Worm (Caenorhabditis elegans) whole organism, young adult: ENCODE measurements around the gene C14B9.2.

Source experiments
- F33H1.4 ChIP-seq: fragments of 200-800 bp; sonication (Bioruptor generic); IDR thresholded peaks from 2 replicates; pipeline ENCODE4 v1.3.6; 2022; ENCODE audit warnings: missing genetic modification reagents, missing genetic modification characterization, missing compliant biosample characterization
- F57C9.4 ChIP-seq: sonication (generic microtip); optimal IDR thresholded peaks from 2 replicates; lab custom pipeline; 2017; ENCODE audit warnings: mild to moderate bottlenecking, missing genetic modification characterization, missing compliant biosample characterization
- ceh-91 ChIP-seq: fragments of 200-800 bp; sonication (Bioruptor generic); IDR thresholded peaks from 2 replicates; pipeline ENCODE4 v1.3.6; 2022; ENCODE audit warnings: missing genetic modification reagents, missing genetic modification characterization, missing compliant biosample characterization
- dpl-1 ChIP-seq: fragments of 150-350 bp; optimal IDR thresholded peaks from 2 replicates; lab custom pipeline; 2014; ENCODE audit warnings: missing biosample characterization, missing genetic modification reagents, missing genetic modification characterization
- egrh-3 ChIP-seq: fragments of 200-800 bp; sonication (Bioruptor generic); IDR thresholded peaks from 2 replicates; pipeline ENCODE4 v1.3.6; 2022; ENCODE audit warnings: missing genetic modification reagents, missing genetic modification characterization, missing compliant biosample characterization
- lsl-1 ChIP-seq: fragments of 200-800 bp; sonication (Bioruptor generic); optimal IDR thresholded peaks from 2 replicates; lab custom pipeline; 2018; ENCODE audit warnings: mild to moderate bottlenecking, missing genetic modification characterization, moderate library complexity, missing compliant biosample characterization
- mel-28 ChIP-seq: sonication (generic microtip); optimal IDR thresholded peaks from 2 replicates; lab custom pipeline; 2016; ENCODE audit warnings: borderline replicate concordance, mild to moderate bottlenecking, missing genetic modification characterization, missing compliant biosample characterization
- nfya-1 ChIP-seq: sonication (generic microtip); optimal IDR thresholded peaks from 2 replicates; lab custom pipeline; 2017; ENCODE audit warnings: antibody characterized with exemption, missing compliant biosample characterization, missing genetic modification characterization, borderline replicate concordance; ENCODE audit not compliant: insufficient read depth
- nhr-120 ChIP-seq: fragments of 200-800 bp; sonication (Bioruptor generic); IDR thresholded peaks from 2 replicates; pipeline ENCODE4 v1.3.6; 2022; ENCODE audit warnings: missing genetic modification characterization, missing compliant biosample characterization
- nhr-179 ChIP-seq: sonication (generic microtip); optimal IDR thresholded peaks from 2 replicates; lab custom pipeline; 2016; ENCODE audit warnings: mild to moderate bottlenecking, missing genetic modification characterization, missing compliant biosample characterization
- snpc-1.3 ChIP-seq: sonication (generic microtip); optimal IDR thresholded peaks from 2 replicates; lab custom pipeline; 2017; ENCODE audit warnings: missing genetic modification characterization, mild to moderate bottlenecking, missing compliant biosample characterization, antibody characterized with exemption, moderate library complexity, missing genotype, missing genetic modification reagents; ENCODE audit not compliant: insufficient read depth

ce11 chrIII:8088235-8088634 lies 45.2 kb upstream of the C14B9.2 start, which contains the start of gene vms-1:
- TF ChIP-seq nfya-1 (tag; lab: Kevin White, UChicago) (no peak), mel-28 (tag; lab: Kevin White, UChicago) (no peak), snpc-1.3 (tag; lab: Kevin White, UChicago) (no peak), lsl-1 (GFP tag; lab: Kevin White, UChicago) (no peak), nhr-120 (GFP tag; lab: Robert Waterston, UW) (no peak), nhr-179 (tag; lab: Kevin White, UChicago) (no peak), F57C9.4 (tag; lab: Kevin White, UChicago) (no peak), F33H1.4 (GFP tag; lab: Robert Waterston, UW) (no peak), dpl-1 (GFP tag; lab: Kevin White, UChicago) (no peak), egrh-3 (GFP tag; lab: Robert Waterston, UW) (no peak), ceh-91 (GFP tag; lab: Robert Waterston, UW) (no peak)
